Worm (Caenorhabditis elegans): ENCODE results near the gene acr-3.

ce11 chrX:6722966-6723365 lies 13.6 kb downstream of the acr-3 start, which contains the start of gene smf-1:
- TF ChIP-seq ztf-11 (tag; optimal IDR thresholded peaks at IDR 0.05) (no peak), fkh-10 (GFP tag; optimal IDR thresholded peaks at IDR 0.05) (no peak), lin-39 (tag; optimal IDR thresholded peaks at IDR 0.05) (no peak)

All from whole organism, L1 larva.